Worm (Caenorhabditis elegans) whole organism, L1 larva: ENCODE results near the gene Y57G11A.5.

Experiments
- ceh-82 ChIP-seq, 3 experiments: fragments of 150-350 bp in 1 of 3; sonication (generic microtip) in 2 of 3; optimal IDR thresholded peaks; 2 replicates each; lab custom pipeline; 2014 to 2017; ENCODE audit warnings: missing biosample characterization in 3 of 3, missing genetic modification characterization in 3 of 3
- fkh-8 ChIP-seq: sonication (generic microtip); optimal IDR thresholded peaks from 2 replicates; lab custom pipeline; 2016; ENCODE audit warnings: mild to moderate bottlenecking, missing genetic modification characterization, missing compliant biosample characterization
- jun-1 ChIP-seq: fragments of 150-350 bp; optimal IDR thresholded peaks from 2 replicates; lab custom pipeline; 2014; ENCODE audit warnings: missing biosample characterization, missing genetic modification reagents, missing genetic modification characterization
- mep-1 ChIP-seq: fragments of 150-350 bp; optimal IDR thresholded peaks from 2 replicates; lab custom pipeline; 2014; ENCODE audit warnings: missing biosample characterization, missing genetic modification characterization
- nhr-11 ChIP-seq: fragments of 150-350 bp; optimal IDR thresholded peaks from 2 replicates; lab custom pipeline; 2014; ENCODE audit warnings: missing biosample characterization, missing genetic modification characterization
- nhr-237 ChIP-seq: fragments of 150-350 bp; optimal IDR thresholded peaks from 2 replicates; lab custom pipeline; 2014; ENCODE audit warnings: missing biosample characterization, missing genetic modification characterization
- nhr-76 ChIP-seq: sonication (generic microtip); optimal IDR thresholded peaks from 2 replicates; lab custom pipeline; 2017; ENCODE audit warnings: missing biosample characterization, missing genetic modification characterization
- nhr-84 ChIP-seq: sonication (generic microtip); optimal IDR thresholded peaks from 2 replicates; lab custom pipeline; 2017; ENCODE audit warnings: missing biosample characterization, missing genetic modification characterization
- skn-1 ChIP-seq: fragments of 150-350 bp; optimal IDR thresholded peaks from 2 replicates; lab custom pipeline; 2014; ENCODE audit warnings: missing biosample characterization, missing genetic modification characterization
- snpc-4 ChIP-seq: fragments of 150-350 bp; optimal IDR thresholded peaks from 2 replicates; lab custom pipeline; 2014; ENCODE audit warnings: missing biosample characterization, missing genetic modification characterization

- TF ChIP-seq jun-1 (no peak), snpc-4 (tag; lab: Kevin White, UChicago) (no peak), nhr-11 (tag; lab: Kevin White, UChicago) (no peak), nhr-84 (tag; lab: Kevin White, UChicago) (no peak), nhr-76 (tag; lab: Kevin White, UChicago) (no peak), ceh-82 (tag; optimal IDR thresholded peaks at IDR 0.05; lab: Kevin White, UChicago) (no peak), fkh-8 (tag; lab: Kevin White, UChicago) (no peak), mep-1 (tag; lab: Kevin White, UChicago) (no peak), nhr-237 (tag; lab: Kevin White, UChicago) (no peak), skn-1 (tag; lab: Kevin White, UChicago) (no peak)
These were observed 16.4 kb upstream of the Y57G11A.5 start, which contains the start of gene T27E7.3 for ce11 chrIV:14528718-14529117.
